Fruit fly (Drosophila melanogaster) S2 (cell line): ENCODE results near the gene Ir76b.

Experiments
- CG8478 ChIP-seq: fragments of >200 bp; optimal IDR thresholded peaks from 2 replicates; lab custom pipeline; 2018
- CTCF ChIP-seq, 2 experiments: fragments of >200 bp; optimal IDR thresholded peaks; 2 replicates each; lab custom pipeline; 2018

- TF ChIP-seq CG8478 (lab: Kevin White, UChicago), result no peak
- no peak for TF ChIP-seq CTCF (optimal IDR thresholded peaks at IDR 0.05; lab: Kevin White, UChicago)
Measured at dm6 chr3L:20140589-20141207, 29.4 kb upstream of the Ir76b start, which contains the start of gene CG7328.
